Worm (Caenorhabditis elegans) whole organism, late embryonic: ENCODE measurements around the gene str-10.
A peak's percentile ranks its signal among the peaks of the same experiment; 100 is the strongest.

Experiments
- C08G9.2 ChIP-seq: sonication (generic microtip); optimal IDR thresholded peaks from 2 replicates; lab custom pipeline; 2016; ENCODE audit warnings: mild to moderate bottlenecking, missing genetic modification characterization, moderate library complexity, missing compliant biosample characterization
- C38D4.7 ChIP-seq: fragments of 200-800 bp; sonication (Bioruptor generic); optimal IDR thresholded peaks from 2 replicates; lab custom pipeline; 2018; ENCODE audit warnings: mild to moderate bottlenecking, missing genetic modification characterization, moderate library complexity, missing compliant biosample characterization
- F13H6.1 ChIP-seq: sonication (generic microtip); optimal IDR thresholded peaks from 2 replicates; lab custom pipeline; 2016; ENCODE audit warnings: missing genetic modification characterization, missing compliant biosample characterization
- K02D7.2 ChIP-seq: sonication (generic microtip); optimal IDR thresholded peaks from 2 replicates; lab custom pipeline; 2017; ENCODE audit warnings: mild to moderate bottlenecking, missing genetic modification characterization, missing compliant biosample characterization
- Y22D7AL.16 ChIP-seq: sonication (generic microtip); optimal IDR thresholded peaks from 2 replicates; lab custom pipeline; 2016; ENCODE audit warnings: missing genetic modification characterization, missing compliant biosample characterization
- ahr-1 ChIP-seq: sonication (generic microtip); optimal IDR thresholded peaks from 2 replicates; lab custom pipeline; 2016; ENCODE audit warnings: missing genetic modification characterization, missing compliant biosample characterization
- ceh-14 ChIP-seq: sonication (generic microtip); optimal IDR thresholded peaks from 2 replicates; lab custom pipeline; 2016; ENCODE audit warnings: missing genotype, missing genetic modification characterization, missing compliant biosample characterization
- ceh-2 ChIP-seq: sonication (generic microtip); optimal IDR thresholded peaks from 2 replicates; lab custom pipeline; 2016; ENCODE audit warnings: missing genotype, missing genetic modification characterization, missing compliant biosample characterization
- ceh-22 ChIP-seq: sonication (generic microtip); optimal IDR thresholded peaks from 2 replicates; lab custom pipeline; 2017; ENCODE audit warnings: missing biosample characterization, missing genetic modification characterization
- ceh-24 ChIP-seq: sonication (generic microtip); optimal IDR thresholded peaks from 2 replicates; lab custom pipeline; 2016; ENCODE audit warnings: mild to moderate bottlenecking, missing genetic modification characterization, missing compliant biosample characterization
- ceh-30 ChIP-seq: fragments of 150-350 bp; optimal IDR thresholded peaks from 2 replicates; lab custom pipeline; 2014; ENCODE audit warnings: missing biosample characterization, missing genetic modification characterization
- ceh-31 ChIP-seq: sonication (generic microtip); optimal IDR thresholded peaks from 2 replicates; lab custom pipeline; 2016; ENCODE audit warnings: missing genetic modification characterization, missing compliant biosample characterization
- ceh-45 ChIP-seq: fragments of 200-800 bp; sonication (Bioruptor generic); IDR thresholded peaks from 2 replicates; pipeline ENCODE4 v1.3.6; 2022; ENCODE audit warnings: missing genetic modification reagents, missing genetic modification characterization, missing compliant biosample characterization
- ceh-48 ChIP-seq: sonication (generic microtip); optimal IDR thresholded peaks from 2 replicates; lab custom pipeline; 2016; ENCODE audit warnings: missing genetic modification characterization, inconsistent platforms, missing compliant biosample characterization
- che-1 ChIP-seq: sonication (generic microtip); optimal IDR thresholded peaks from 2 replicates; lab custom pipeline; 2016; ENCODE audit warnings: mild to moderate bottlenecking, missing genetic modification characterization, missing compliant biosample characterization
- dve-1 ChIP-seq: sonication (generic microtip); optimal IDR thresholded peaks from 2 replicates; lab custom pipeline; 2017; ENCODE audit warnings: antibody characterized with exemption, mild to moderate bottlenecking, missing genetic modification characterization, missing compliant biosample characterization
- elt-4 ChIP-seq: sonication (generic microtip); optimal IDR thresholded peaks from 2 replicates; lab custom pipeline; 2016; ENCODE audit warnings: missing genetic modification characterization, missing compliant biosample characterization
- ets-4 ChIP-seq: sonication (generic microtip); optimal IDR thresholded peaks from 2 replicates; lab custom pipeline; 2016; ENCODE audit warnings: missing genetic modification characterization, missing compliant biosample characterization
- fax-1 ChIP-seq: sonication (generic microtip); optimal IDR thresholded peaks from 2 replicates; lab custom pipeline; 2016; ENCODE audit warnings: missing genotype, missing genetic modification characterization, missing compliant biosample characterization
- fkh-10 ChIP-seq: fragments of 150-350 bp; optimal IDR thresholded peaks from 2 replicates; lab custom pipeline; 2014; ENCODE audit warnings: missing biosample characterization, missing genetic modification reagents, missing genetic modification characterization
- gmeb-2 ChIP-seq: sonication (generic microtip); optimal IDR thresholded peaks from 2 replicates; lab custom pipeline; 2016; ENCODE audit warnings: missing genetic modification characterization, inconsistent platforms, missing compliant biosample characterization
- hlh-15 ChIP-seq: sonication (generic microtip); optimal IDR thresholded peaks from 2 replicates; lab custom pipeline; 2016; ENCODE audit warnings: missing genetic modification characterization, missing compliant biosample characterization
- hlh-30 ChIP-seq: sonication (generic microtip); optimal IDR thresholded peaks from 2 replicates; lab custom pipeline; 2017; ENCODE audit warnings: antibody characterized with exemption, missing genetic modification characterization, missing compliant biosample characterization; ENCODE audit not compliant: insufficient read depth
- hlh-8 ChIP-seq: sonication (generic microtip); optimal IDR thresholded peaks from 2 replicates; lab custom pipeline; 2016; ENCODE audit warnings: missing genotype, missing genetic modification characterization, missing compliant biosample characterization
- lim-6 ChIP-seq: sonication (generic microtip); optimal IDR thresholded peaks from 2 replicates; lab custom pipeline; 2016; ENCODE audit warnings: missing genetic modification characterization, missing compliant biosample characterization
- lin-11 ChIP-seq: fragments of 200-800 bp; sonication (Bioruptor generic); optimal IDR thresholded peaks from 2 replicates; lab custom pipeline; 2018; ENCODE audit warnings: mild to moderate bottlenecking, missing genetic modification characterization, missing compliant biosample characterization
- madf-2 ChIP-seq: sonication (generic microtip); optimal IDR thresholded peaks from 2 replicates; lab custom pipeline; 2017; ENCODE audit warnings: missing genetic modification characterization, missing compliant biosample characterization
- mec-3 ChIP-seq: sonication (generic microtip); optimal IDR thresholded peaks from 2 replicates; lab custom pipeline; 2016; ENCODE audit warnings: borderline replicate concordance, missing genetic modification characterization, missing compliant biosample characterization
- nfya-1 ChIP-seq: sonication (generic microtip); optimal IDR thresholded peaks from 2 replicates; lab custom pipeline; 2017; ENCODE audit warnings: missing genetic modification characterization, mild to moderate bottlenecking, missing compliant biosample characterization, antibody characterized with exemption, moderate library complexity
- nhr-11 ChIP-seq: fragments of 150-350 bp; optimal IDR thresholded peaks from 2 replicates; lab custom pipeline; 2014; ENCODE audit warnings: missing biosample characterization, missing genetic modification characterization
- nhr-232 ChIP-seq: sonication (generic microtip); optimal IDR thresholded peaks from 2 replicates; lab custom pipeline; 2016; ENCODE audit warnings: missing genetic modification characterization, missing compliant biosample characterization
- pag-3 ChIP-seq: sonication (generic microtip); optimal IDR thresholded peaks from 2 replicates; lab custom pipeline; 2016; ENCODE audit warnings: missing compliant biosample characterization, missing genetic modification characterization, borderline replicate concordance
- pat-9 ChIP-seq: fragments of 200-800 bp; sonication (Bioruptor generic); optimal IDR thresholded peaks from 2 replicates; lab custom pipeline; 2018; ENCODE audit warnings: mild to moderate bottlenecking, missing genetic modification characterization, moderate library complexity, missing compliant biosample characterization
- pax-1 ChIP-seq: fragments of 150-350 bp; optimal IDR thresholded peaks from 2 replicates; lab custom pipeline; 2014; ENCODE audit warnings: missing biosample characterization, missing genetic modification characterization
- pha-2 ChIP-seq: sonication (generic microtip); optimal IDR thresholded peaks from 2 replicates; lab custom pipeline; 2017; ENCODE audit warnings: mild to moderate bottlenecking, missing genetic modification characterization, missing compliant biosample characterization
- pha-4 ChIP-seq: fragments of 150-350 bp; optimal IDR thresholded peaks from 2 replicates; lab custom pipeline; 2018; ENCODE audit warnings: missing biosample characterization, missing genetic modification reagents, missing genetic modification characterization
- pros-1 ChIP-seq: fragments of 150-350 bp; optimal IDR thresholded peaks from 2 replicates; lab custom pipeline; 2014; ENCODE audit warnings: missing biosample characterization, missing genetic modification reagents, missing genetic modification characterization
- rnt-1 ChIP-seq: sonication (generic microtip); optimal IDR thresholded peaks from 2 replicates; lab custom pipeline; 2016; ENCODE audit warnings: missing genetic modification characterization, missing compliant biosample characterization
- sox-4 ChIP-seq: sonication (generic microtip); optimal IDR thresholded peaks from 2 replicates; lab custom pipeline; 2017; ENCODE audit warnings: mild to moderate bottlenecking, missing genetic modification characterization, inconsistent platforms, missing compliant biosample characterization
- tbx-2 ChIP-seq: sonication (generic microtip); optimal IDR thresholded peaks from 2 replicates; lab custom pipeline; 2016; ENCODE audit warnings: missing genetic modification characterization, missing compliant biosample characterization
- tbx-7 ChIP-seq: sonication (generic microtip); optimal IDR thresholded peaks from 2 replicates; lab custom pipeline; 2016; ENCODE audit warnings: missing genotype, missing genetic modification characterization, missing compliant biosample characterization
- unc-3 ChIP-seq, 2 experiments: fragments of 200-800 bp in 1 of 2; sonication (Bioruptor generic) in 1 of 2; sonication (generic microtip) in 1 of 2; conservative IDR thresholded peaks in 1 of 2; optimal IDR thresholded peaks in 1 of 2; 2 replicates each; pipeline versions ENCODE4 v1.3.6 to Lab custom; 2016 to 2022; ENCODE audit warnings: missing compliant biosample characterization in 2 of 2, missing genetic modification characterization in 2 of 2, missing genetic modification reagents in 1 of 2
- unc-42 ChIP-seq: sonication (generic microtip); optimal IDR thresholded peaks from 2 replicates; lab custom pipeline; 2016; ENCODE audit warnings: missing genotype, missing genetic modification characterization, missing compliant biosample characterization
- unc-86 ChIP-seq: sonication (generic microtip); optimal IDR thresholded peaks from 2 replicates; lab custom pipeline; 2016; ENCODE audit warnings: missing genetic modification characterization, missing compliant biosample characterization
- zip-5 ChIP-seq: sonication (generic microtip); optimal IDR thresholded peaks from 2 replicates; lab custom pipeline; 2016; ENCODE audit warnings: missing genetic modification characterization, missing compliant biosample characterization
- ztf-16 ChIP-seq: sonication (generic microtip); optimal IDR thresholded peaks from 2 replicates; lab custom pipeline; 2017; ENCODE audit warnings: missing genetic modification characterization, missing compliant biosample characterization

Gene str-10

DNA sequence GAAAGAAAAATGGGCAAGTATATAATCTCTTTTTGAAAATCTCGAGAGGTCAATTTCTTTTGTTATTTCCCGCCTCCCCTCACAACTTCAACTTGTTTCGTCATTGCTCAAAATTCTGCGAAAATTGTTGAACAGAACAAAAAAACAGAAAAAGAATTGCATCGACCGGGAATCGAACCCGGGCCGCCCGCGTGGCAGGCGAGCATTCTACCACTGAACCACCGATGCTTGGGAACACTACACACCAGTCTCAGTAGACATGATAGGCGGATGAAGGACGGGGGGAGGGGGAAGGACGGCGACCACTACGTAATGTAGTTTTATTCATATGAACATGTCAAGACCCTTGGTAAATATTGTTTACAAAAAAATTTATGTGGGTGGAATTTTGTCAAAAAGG, 38.7 kb downstream of the str-10 start (continued):
- TF ChIP-seq fkh-10 (no peak), che-1 (peak; percentile 94), madf-2 (peak; percentile 69), hlh-15 (tag; lab: Kevin White, UChicago) (peak; percentile 40), ceh-45 (peak; percentile 95), K02D7.2 (tag; lab: Kevin White, UChicago) (peak; percentile 90), ceh-2 (tag; lab: Kevin White, UChicago) (peak; percentile 83), F13H6.1 (peak; percentile 84), C08G9.2 (peak; percentile 91), ceh-14 (tag; lab: Kevin White, UChicago) (peak; percentile 94), sox-4 (peak; percentile 97), nhr-232 (tag; lab: Kevin White, UChicago) (peak; percentile 95), tbx-7 (tag; lab: Kevin White, UChicago) (peak; percentile 7), nhr-11 (tag; lab: Kevin White, UChicago) (no peak), pha-2 (tag; lab: Kevin White, UChicago) (peak; percentile 94), unc-3 (GFP tag; conservative IDR thresholded peaks at IDR 0.05; lab: Robert Waterston, UW) (peak; percentile 97), unc-3 (tag; optimal IDR thresholded peaks at IDR 0.05; lab: Kevin White, UChicago) (peak; percentile 62), tbx-2 (peak; percentile 93), elt-4 (tag; lab: Kevin White, UChicago) (no peak), pat-9 (peak; percentile 96), gmeb-2 (tag; lab: Kevin White, UChicago) (peak; percentile 92), ets-4 (tag; lab: Kevin White, UChicago) (peak; percentile 80), dve-1 (tag; lab: Kevin White, UChicago) (peak; percentile 46), pha-4 (tag; lab: Kevin White, UChicago) (no peak)

- no peak for TF ChIP-seq ztf-16 (tag; lab: Kevin White, UChicago)
- TF ChIP-seq hlh-8 (tag; lab: Kevin White, UChicago), result no peak
These were observed 39.8 kb downstream of the str-10 start, which contains the start of gene snx-17 for ce11 chrX:13122191-13122590. TSS of gene snx-17 (minus strand) at chrX:13122291.

- TF ChIP-seq unc-86 (tag; lab: Kevin White, UChicago) (no peak), unc-42 (tag; lab: Kevin White, UChicago) (no peak), pax-1 (tag; lab: Kevin White, UChicago) (no peak), Y22D7AL.16 (tag; lab: Kevin White, UChicago) (no peak), lin-11 (tag; lab: Kevin White, UChicago) (no peak), fax-1 (tag; lab: Kevin White, UChicago) (no peak), ceh-45 (no peak), ceh-14 (tag; lab: Kevin White, UChicago) (no peak), ceh-22 (tag; lab: Kevin White, UChicago) (no peak), fkh-10 (no peak), nhr-232 (tag; lab: Kevin White, UChicago) (no peak), pat-9 (no peak), zip-5 (tag; lab: Kevin White, UChicago) (no peak), ceh-24 (no peak), hlh-30 (tag; lab: Kevin White, UChicago) (no peak), ceh-48 (tag; lab: Kevin White, UChicago) (no peak), tbx-7 (tag; lab: Kevin White, UChicago) (no peak)
- TF ChIP-seq, all 69 proteins: peak for 0
These were observed 44.0 kb downstream of the str-10 start, which contains the start of gene F17H10.4 for ce11 chrX:13126420-13126819. TSS of gene F17H10.4 (minus strand) at chrX:13126520.

DNA sequence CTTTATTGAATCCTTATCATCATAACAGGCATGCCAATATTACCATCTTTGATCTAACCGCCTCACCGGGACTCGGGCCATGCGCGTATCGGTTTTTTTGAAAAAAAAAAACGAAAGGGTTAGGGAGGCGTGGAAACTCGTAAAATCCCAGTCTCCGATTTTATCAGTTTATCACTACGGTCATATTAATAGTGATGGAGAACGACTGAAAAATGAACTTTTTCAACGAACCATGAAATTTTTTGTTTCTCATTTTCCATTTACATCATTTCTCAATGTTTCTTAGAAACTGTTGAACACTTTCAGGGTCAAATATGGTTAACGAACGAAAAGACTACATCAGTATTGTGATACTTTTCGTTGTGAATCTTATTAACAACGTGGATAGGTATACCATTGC, 47.5 kb downstream of the str-10 start, which contains the start of gene spin-3:
Gene spin-3 (plus strand): TSS at position 301 of the 400 bp plus-strand sequence.
- TF ChIP-seq ceh-30 (tag; lab: Kevin White, UChicago) (no peak), pax-1 (tag; lab: Kevin White, UChicago) (no peak), rnt-1 (tag; lab: Kevin White, UChicago) (no peak), pag-3 (tag; lab: Kevin White, UChicago) (no peak), pros-1 (tag; lab: Kevin White, UChicago) (no peak), ztf-16 (tag; lab: Kevin White, UChicago) (no peak), unc-42 (tag; lab: Kevin White, UChicago) (no peak), lim-6 (tag; lab: Kevin White, UChicago) (no peak), nfya-1 (no peak), ceh-22 (tag; lab: Kevin White, UChicago) (no peak), ceh-31 (tag; lab: Kevin White, UChicago) (no peak), mec-3 (tag; lab: Kevin White, UChicago) (no peak), hlh-8 (tag; lab: Kevin White, UChicago) (no peak), ahr-1 (tag; lab: Kevin White, UChicago) (no peak), tbx-7 (tag; lab: Kevin White, UChicago) (no peak), K02D7.2 (tag; lab: Kevin White, UChicago) (no peak), pat-9 (no peak), C38D4.7 (no peak), unc-86 (tag; lab: Kevin White, UChicago) (no peak)
